Worm (Caenorhabditis elegans): Measurements from ENCODE around the gene sdf-9.

Gene sdf-9

DNA sequence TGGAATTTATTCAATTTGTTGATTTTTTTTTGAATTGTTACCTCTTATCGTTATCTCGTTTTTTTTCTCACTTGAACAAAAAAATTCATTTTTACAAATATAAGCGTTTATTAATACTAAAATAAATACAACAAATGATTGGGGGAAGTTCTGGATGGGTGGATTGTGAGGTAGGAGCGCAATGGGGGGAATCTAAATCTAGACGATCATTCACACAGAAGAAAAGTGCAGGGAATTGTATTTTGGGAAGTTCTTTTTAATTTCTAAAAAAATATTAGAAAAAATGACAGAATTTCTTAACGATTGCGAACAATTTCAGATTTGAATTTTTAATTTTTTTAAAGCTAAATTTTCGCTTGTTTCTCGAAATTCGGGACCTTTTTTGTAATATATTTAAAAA, 43.5 kb downstream of the sdf-9 start:
- no peak for TF ChIP-seq pha-4 (GFP tag; IDR thresholded peaks at IDR 0.05)
- no peak for TF ChIP-seq pha-4 (tag; optimal IDR thresholded peaks at IDR 0.05)
- no peak for TF ChIP-seq hmg-1.1 (GFP tag; IDR thresholded peaks at IDR 0.05)
- TF ChIP-seq egl-27 (tag; optimal IDR thresholded peaks at IDR 0.05): no peak
- TF ChIP-seq ceh-20 (GFP tag; IDR thresholded peaks at IDR 0.05): no peak
- no peak for TF ChIP-seq madf-9 (GFP tag; conservative IDR thresholded peaks at IDR 0.05)
- TF ChIP-seq mxl-3 (GFP tag; optimal IDR thresholded peaks at IDR 0.05): no peak
- no peak for TF ChIP-seq zfp-3 (GFP tag; conservative IDR thresholded peaks at IDR 0.05)
- TF ChIP-seq madf-5 (GFP tag; IDR thresholded peaks at IDR 0.05): no peak
- no peak for TF ChIP-seq aly-2 (tag; optimal IDR thresholded peaks at IDR 0.05)

DNA sequence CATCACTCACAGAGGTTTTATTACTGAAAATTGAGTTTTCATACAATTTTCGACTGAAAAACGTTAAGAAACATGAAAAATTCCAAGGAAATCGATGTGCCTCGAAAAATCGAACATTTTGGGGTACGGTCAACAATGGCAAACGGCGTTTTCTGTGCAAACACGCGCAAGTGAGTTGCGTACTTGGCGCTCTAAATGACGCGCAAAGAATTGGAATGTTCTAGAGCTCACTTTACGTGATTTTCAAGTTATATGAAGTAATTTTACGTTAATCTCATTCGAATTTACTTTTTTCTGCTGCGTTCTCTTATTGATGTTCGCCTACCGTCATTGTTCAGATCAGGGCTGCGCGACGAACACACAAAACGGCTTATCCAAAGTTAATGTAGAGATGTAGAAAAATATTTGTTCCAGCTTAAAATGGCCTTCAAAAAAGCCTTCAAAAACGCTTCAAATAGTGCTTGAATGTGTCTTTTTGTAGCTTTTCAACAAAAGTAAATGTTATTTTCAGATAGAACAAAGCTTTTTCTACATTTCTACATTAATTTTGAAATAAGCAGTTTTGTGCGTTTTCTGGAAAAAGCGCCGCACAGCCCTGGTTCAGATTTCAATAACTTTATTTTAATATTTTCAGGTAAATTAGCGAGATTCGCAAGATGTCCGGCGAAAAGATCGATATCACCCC, 47.6 kb downstream of the sdf-9 start, which contains the start of the genes F31D4.2 and fkb-6:
Gene F31D4.2 (minus strand): TSS at position 23 of the 685 bp plus-strand sequence.
Gene fkb-6 (plus strand): TSS at position 635 of the 685 bp plus-strand sequence.
- TF ChIP-seq ceh-62 (tag; optimal IDR thresholded peaks at IDR 0.05) (no peak), cey-2 (tag; optimal IDR thresholded peaks at IDR 0.05; ENCODE audit: borderline replicate concordance, insufficient read depth) (no peak), ZK546.5 (tag; optimal IDR thresholded peaks at IDR 0.05) (no peak), tra-1 (GFP tag; IDR thresholded peaks at IDR 0.05) (no peak), F44E2.7 (GFP tag; IDR thresholded peaks at IDR 0.05) (no peak), nhr-77 (tag; optimal IDR thresholded peaks at IDR 0.05) (no peak), zag-1 (tag; optimal IDR thresholded peaks at IDR 0.05) (no peak), ceh-28 (tag; optimal IDR thresholded peaks at IDR 0.05) (peak; percentile 22), dve-1 (tag; optimal IDR thresholded peaks at IDR 0.05; ENCODE audit: insufficient read depth) (peak; percentile 75), lin-39 (tag; optimal IDR thresholded peaks at IDR 0.05) (no peak), zfp-3 (GFP tag; conservative IDR thresholded peaks at IDR 0.05) (0 out of 2 replicates have a peak, but pooled peaks have one; percentile 38), unc-62 (GFP tag; optimal IDR thresholded peaks at IDR 0.05 in 1 of 2) (peak in 1 of 2 experiments; percentile 99), unc-62 (tag; optimal IDR thresholded peaks at IDR 0.05) (no peak), ama-1 (optimal IDR thresholded peaks at IDR 0.05) (no peak), Y75B8A.6 (GFP tag; IDR thresholded peaks at IDR 0.05) (no peak), jun-1 (tag; optimal IDR thresholded peaks at IDR 0.05) (peak; percentile 15), mdt-29 (GFP tag; IDR thresholded peaks at IDR 0.05) (peak; percentile 74), ceh-82 (tag; optimal IDR thresholded peaks at IDR 0.05) (no peak), egl-27 (tag; optimal IDR thresholded peaks at IDR 0.05) (no peak), aly-2 (tag; optimal IDR thresholded peaks at IDR 0.05) (no peak), D1046.2 (GFP tag; IDR thresholded peaks at IDR 0.05) (no peak), hmg-1.1 (GFP tag; IDR thresholded peaks at IDR 0.05) (peak; percentile 61; the same call in 1 of the 2 replicates), nhr-76 (tag; optimal IDR thresholded peaks at IDR 0.05) (no peak), zfp-2 (tag; optimal IDR thresholded peaks at IDR 0.05) (no peak), mxl-2 (GFP tag; conservative IDR thresholded peaks at IDR 0.05) (no peak), spr-3 (GFP tag; optimal IDR thresholded peaks at IDR 0.05) (no peak), mep-1 (tag; optimal IDR thresholded peaks at IDR 0.05) (peak; percentile 68), fos-1 (tag; optimal IDR thresholded peaks at IDR 0.05) (no peak), Y48G9A.11 (GFP tag; IDR thresholded peaks at IDR 0.05) (0 out of 2 replicates have a peak, but pooled peaks have one; percentile 5), pha-4 (GFP tag; IDR thresholded peaks at IDR 0.05) (no peak), pha-4 (tag; optimal IDR thresholded peaks at IDR 0.05) (peak; percentile 47), F37D6.2 (tag; optimal IDR thresholded peaks at IDR 0.05) (peak; percentile 11), ceh-32 (tag; optimal IDR thresholded peaks at IDR 0.05; ENCODE audit: poor library complexity) (no peak), F26F4.8 (GFP tag; conservative IDR thresholded peaks at IDR 0.05) (no peak), ceh-20 (GFP tag; IDR thresholded peaks at IDR 0.05) (peak; percentile 49), nhr-28 (tag; optimal IDR thresholded peaks at IDR 0.05) (peak; percentile 61), php-3 (GFP tag; IDR thresholded peaks at IDR 0.05) (no peak), nhr-237 (tag; optimal IDR thresholded peaks at IDR 0.05) (no peak), daf-12 (tag; optimal IDR thresholded peaks at IDR 0.05) (no peak), snpc-1.2 (GFP tag; IDR thresholded peaks at IDR 0.05) (0 out of 2 replicates have a peak, but pooled peaks have one; percentile 43), lin-38 (GFP tag; IDR thresholded peaks at IDR 0.05) (peak; percentile 75), R02D3.7 (tag; optimal IDR thresholded peaks at IDR 0.05) (no peak), nhr-102 (tag; optimal IDR thresholded peaks at IDR 0.05) (no peak), F10B5.3 (tag; optimal IDR thresholded peaks at IDR 0.05) (no peak), T26A8.4 (GFP tag; IDR thresholded peaks at IDR 0.05) (peak; percentile 72)
